Fruit fly (Drosophila melanogaster): ENCODE data around the gene Ubx.

The Ubx gene

dm6 chr3R:16763907-16764573 is 29.8 kb upstream of the Ubx start (continued):
- TF ChIP-seq Opbp (GFP tag; IDR thresholded peaks at IDR 0.05; ENCODE audit: partially characterized antibody), result peak; percentile 73
- TF ChIP-seq mirr (GFP tag; optimal IDR thresholded peaks at IDR 0.05), result peak; percentile 30
- peak; percentile 91 for TF ChIP-seq kni (GFP tag; optimal IDR thresholded peaks at IDR 0.05)
- TF ChIP-seq CrebB (tag; optimal IDR thresholded peaks at IDR 0.05), result no peak
- no peak for TF ChIP-seq CG17802 (tag; optimal IDR thresholded peaks at IDR 0.05)
- TF ChIP-seq shn (GFP tag; optimal IDR thresholded peaks at IDR 0.05), result no peak
- TF ChIP-seq GATAe (GFP tag; conservative IDR thresholded peaks at IDR 0.05), result peak; percentile 90
- peak; percentile 96 for TF ChIP-seq z (GFP tag; IDR thresholded peaks at IDR 0.05)
- peak; percentile 92 for TF ChIP-seq oc (tag; optimal IDR thresholded peaks at IDR 0.05)
- peak; percentile 11; the same call in 1 of the 2 replicates for TF ChIP-seq nerfin-2 (GFP tag; IDR thresholded peaks at IDR 0.05; ENCODE audit: partially characterized antibody)
- no peak for TF ChIP-seq esg (GFP tag; conservative IDR thresholded peaks at IDR 0.05)
- TF ChIP-seq CG3163 (GFP tag; optimal IDR thresholded peaks at IDR 0.05), result peak; percentile 34
- TF ChIP-seq Scr (GFP tag; IDR thresholded peaks at IDR 0.05; ENCODE audit: partially characterized antibody), result peak; percentile 61
- peak; percentile 93 for TF ChIP-seq odd (GFP tag; optimal IDR thresholded peaks at IDR 0.05)

- no peak for TF ChIP-seq fu2 (GFP tag; optimal IDR thresholded peaks at IDR 0.05)
- no peak for TF ChIP-seq Hr39 (optimal IDR thresholded peaks at IDR 0.05)
- no peak for TF ChIP-seq pros (GFP tag; optimal IDR thresholded peaks at IDR 0.05)
- TF ChIP-seq PHDP (tag; optimal IDR thresholded peaks at IDR 0.05), result no peak
- no peak for TF ChIP-seq CG1024 (GFP tag; IDR thresholded peaks at IDR 0.05)
- TF ChIP-seq CG18262 (tag; optimal IDR thresholded peaks at IDR 0.05), result no peak
- TF ChIP-seq esg (GFP tag; conservative IDR thresholded peaks at IDR 0.05), result no peak
- no peak for TF ChIP-seq CG2116 (GFP tag; optimal IDR thresholded peaks at IDR 0.05)
- TF ChIP-seq scrt (GFP tag; optimal IDR thresholded peaks at IDR 0.05), result peak; percentile 60
- TF ChIP-seq HLH3B (GFP tag; IDR thresholded peaks at IDR 0.05), result no peak
- TF ChIP-seq bowl (GFP tag; IDR thresholded peaks at IDR 0.05), result no peak
- no peak for TF ChIP-seq sisA (GFP tag; IDR thresholded peaks at IDR 0.05)
- no peak for TF ChIP-seq gem (tag; optimal IDR thresholded peaks at IDR 0.05)
- no peak for TF ChIP-seq CG13775 (GFP tag; optimal IDR thresholded peaks at IDR 0.05)
- TF ChIP-seq Drgx (GFP tag; IDR thresholded peaks at IDR 0.05), result 0 out of 2 replicates have a peak, but pooled peaks have one; percentile 15
- no peak for TF ChIP-seq dmrt99B (tag; optimal IDR thresholded peaks at IDR 0.05)
- TF ChIP-seq knrl (GFP tag; IDR thresholded peaks at IDR 0.05; ENCODE audit: partially characterized antibody), result no peak
- TF ChIP-seq crol (GFP tag; IDR thresholded peaks at IDR 0.05), result no peak
- no peak for TF ChIP-seq ash1 (GFP tag; optimal IDR thresholded peaks at IDR 0.05)
- no peak for TF ChIP-seq ewg (GFP tag; optimal IDR thresholded peaks at IDR 0.05)
- no peak for TF ChIP-seq CG17385 (GFP tag; optimal IDR thresholded peaks at IDR 0.05)
- TF ChIP-seq CG5180 (GFP tag; optimal IDR thresholded peaks at IDR 0.05), result peak; percentile 62
- peak; percentile 90 for TF ChIP-seq z (GFP tag; IDR thresholded peaks at IDR 0.05)
- TF ChIP-seq CG7786 (GFP tag; optimal IDR thresholded peaks at IDR 0.05), result no peak
- no peak for TF ChIP-seq CG33557 (GFP tag; optimal IDR thresholded peaks at IDR 0.05)
Measured at dm6 chr3R:16763435-16763834, 29.2 kb upstream of the Ubx start.

dm6 chr3R:16754874-16755273 is 20.6 kb upstream of the Ubx start:
- TF ChIP-seq stc (GFP tag; IDR thresholded peaks at IDR 0.05) (no peak), CG4328 (GFP tag; optimal IDR thresholded peaks at IDR 0.05) (no peak), Dip3 (GFP tag; optimal IDR thresholded peaks at IDR 0.05) (no peak), Hr3 (GFP tag; optimal IDR thresholded peaks at IDR 0.05) (no peak), CG12769 (tag; optimal IDR thresholded peaks at IDR 0.05) (peak; percentile 26), mirr (GFP tag; optimal IDR thresholded peaks at IDR 0.05) (no peak), CG16863 (GFP tag; optimal IDR thresholded peaks at IDR 0.05) (no peak), vvl (GFP tag; IDR thresholded peaks at IDR 0.05) (peak; percentile 41; the same call in 1 of the 2 replicates), CG14014 (GFP tag; IDR thresholded peaks at IDR 0.05) (no peak), abd-A (tag; optimal IDR thresholded peaks at IDR 0.05) (peak; percentile 97), gcm2 (GFP tag; optimal IDR thresholded peaks at IDR 0.05) (no peak), CG11085 (GFP tag; IDR thresholded peaks at IDR 0.05) (no peak), CG1602 (GFP tag; optimal IDR thresholded peaks at IDR 0.05) (no peak), ase (GFP tag; IDR thresholded peaks at IDR 0.05) (0 out of 3 replicates have a peak, but pooled peaks have one; percentile 26)

Measured in whole organism, embryonic.